Fruit fly (Drosophila melanogaster) whole organism, embryonic: Measurements from ENCODE around the gene CG15414.

Source experiments
- Bgb ChIP-seq: fragments of 200-800 bp; sonication (Bioruptor generic); IDR thresholded peaks from 2 replicates; pipeline ENCODE4 v1.3.6; 2022; ENCODE audit warnings: missing biosample characterization, missing genetic modification characterization; ENCODE audit not compliant: partially characterized antibody
- CG10209 ChIP-seq: fragments of 200-800 bp; sonication (Bioruptor generic); optimal IDR thresholded peaks from 3 replicates; lab custom pipeline; 2017; ENCODE audit warnings: missing biosample characterization, mild to moderate bottlenecking, missing genetic modification characterization, missing genetic modification reagents
- CG10565 ChIP-seq: fragments of 200-800 bp; sonication (Bioruptor generic); optimal IDR thresholded peaks from 3 replicates; lab custom pipeline; 2016; ENCODE audit warnings: missing biosample characterization, mild to moderate bottlenecking, missing genetic modification characterization
- CG10979 ChIP-seq: fragments of 200-800 bp; sonication (Bioruptor generic); optimal IDR thresholded peaks from 2 replicates; lab custom pipeline; 2018; ENCODE audit warnings: missing biosample characterization, mild to moderate bottlenecking, missing genetic modification characterization, moderate library complexity
- CG11247 ChIP-seq: fragments of 200-800 bp; sonication (Bioruptor generic); IDR thresholded peaks from 2 replicates; pipeline ENCODE4 v1.3.6; 2022; ENCODE audit warnings: missing biosample characterization, missing genetic modification characterization
- CG13775 ChIP-seq: fragments of 200-800 bp; sonication (Bioruptor generic); optimal IDR thresholded peaks from 3 replicates; lab custom pipeline; 2017; ENCODE audit warnings: missing biosample characterization, mild to moderate bottlenecking, missing genetic modification characterization
- CG14860 ChIP-seq: fragments of 200-800 bp; sonication (Bioruptor generic); IDR thresholded peaks from 3 replicates; pipeline ENCODE4 v1.3.6; 2022; ENCODE audit warnings: missing biosample characterization, missing genetic modification characterization; ENCODE audit not compliant: partially characterized antibody
- CG15269 ChIP-seq: fragments of 200-800 bp; sonication (Bioruptor generic); optimal IDR thresholded peaks from 2 replicates; lab custom pipeline; 2018; ENCODE audit warnings: missing biosample characterization, mild to moderate bottlenecking, missing genetic modification characterization, moderate library complexity
- CG15479 ChIP-seq: fragments of 200-800 bp; sonication (Bioruptor generic); optimal IDR thresholded peaks from 3 replicates; lab custom pipeline; 2019; ENCODE audit warnings: missing biosample characterization, mild to moderate bottlenecking, missing genetic modification characterization, moderate library complexity
- CG16863 ChIP-seq: fragments of 200-800 bp; sonication (Bioruptor generic); optimal IDR thresholded peaks from 3 replicates; lab custom pipeline; 2016; ENCODE audit warnings: missing biosample characterization, missing genetic modification characterization
- CG17359 ChIP-seq: fragments of 200-800 bp; sonication (Bioruptor generic); optimal IDR thresholded peaks from 3 replicates; lab custom pipeline; 2018; ENCODE audit warnings: missing biosample characterization, mild to moderate bottlenecking, missing genetic modification characterization, moderate library complexity
- CG17385 ChIP-seq: fragments of 200-800 bp; sonication (Bioruptor generic); optimal IDR thresholded peaks from 3 replicates; lab custom pipeline; 2018; ENCODE audit warnings: missing biosample characterization, mild to moderate bottlenecking, missing genetic modification characterization
- CG18619 ChIP-seq: fragments of 200-800 bp; sonication (Bioruptor generic); optimal IDR thresholded peaks from 3 replicates; lab custom pipeline; 2017; ENCODE audit warnings: missing biosample characterization, mild to moderate bottlenecking, missing genetic modification characterization
- CG2120 ChIP-seq: fragments of 200-800 bp; sonication (Bioruptor generic); optimal IDR thresholded peaks from 3 replicates; lab custom pipeline; 2016; ENCODE audit warnings: missing biosample characterization, missing genetic modification characterization
- CG2875 ChIP-seq: fragments of 200-800 bp; sonication (Bioruptor generic); optimal IDR thresholded peaks from 2 replicates; lab custom pipeline; 2017; ENCODE audit warnings: missing biosample characterization, mild to moderate bottlenecking, missing genetic modification characterization, missing genetic modification reagents
- CG31441 ChIP-seq: fragments of 200-800 bp; sonication (Bioruptor generic); IDR thresholded peaks from 2 replicates; pipeline ENCODE4 v1.3.6; 2022; ENCODE audit warnings: missing biosample characterization, missing genetic modification characterization
- CG34422 ChIP-seq: fragments of 200-800 bp; sonication (Bioruptor generic); IDR thresholded peaks from 3 replicates; pipeline ENCODE4 v1.3.6; 2022; ENCODE audit warnings: missing biosample characterization, missing genetic modification characterization
- CG3838 ChIP-seq: fragments of 200-800 bp; sonication (Bioruptor generic); optimal IDR thresholded peaks from 3 replicates; lab custom pipeline; 2016; ENCODE audit warnings: missing biosample characterization, missing genetic modification characterization
- CG4360 ChIP-seq: fragments of 200-800 bp; sonication (Bioruptor generic); IDR thresholded peaks from 2 replicates; pipeline ENCODE4 v1.3.6; 2022; ENCODE audit warnings: missing biosample characterization, missing genetic modification characterization
- CG6689 ChIP-seq: fragments of 200-800 bp; sonication (Bioruptor generic); IDR thresholded peaks from 2 replicates; pipeline ENCODE4 v1.3.6; 2022; ENCODE audit warnings: missing biosample characterization, missing genetic modification characterization
- CG7372 ChIP-seq: fragments of 200-800 bp; sonication (Bioruptor generic); IDR thresholded peaks from 2 replicates; pipeline ENCODE4 v1.3.6; 2022; ENCODE audit warnings: missing biosample characterization, missing genetic modification characterization
- Eip74EF ChIP-seq, 2 experiments: fragments of 200-800 bp in 1 of 2; fragments of >200 bp in 1 of 2; sonication (Bioruptor generic) in 1 of 2; optimal IDR thresholded peaks; 2 replicates each; lab custom pipeline; 2017 to 2019; ENCODE audit warnings: missing biosample characterization in 2 of 2, missing genetic modification characterization in 2 of 2, mild to moderate bottlenecking in 1 of 2, moderate library complexity in 1 of 2
- HLH3B ChIP-seq: fragments of 200-800 bp; sonication (Bioruptor generic); IDR thresholded peaks from 2 replicates; pipeline ENCODE4 v1.3.6; 2022; ENCODE audit warnings: missing biosample characterization, missing genetic modification characterization
- HLH4C ChIP-seq: fragments of 200-800 bp; sonication (Bioruptor generic); IDR thresholded peaks from 3 replicates; pipeline ENCODE4 v1.3.6; 2022; ENCODE audit warnings: missing biosample characterization, missing genetic modification characterization; ENCODE audit not compliant: partially characterized antibody
- Hsf ChIP-seq: fragments of 200-800 bp; sonication (Bioruptor generic); optimal IDR thresholded peaks from 3 replicates; lab custom pipeline; 2016; ENCODE audit warnings: missing biosample characterization, missing genetic modification characterization
- Nf-YB ChIP-seq: fragments of 200-800 bp; sonication (Bioruptor generic); optimal IDR thresholded peaks from 3 replicates; lab custom pipeline; 2019; ENCODE audit warnings: missing biosample characterization, mild to moderate bottlenecking, missing genetic modification characterization, moderate library complexity
- Poxn ChIP-seq: fragments of 200-800 bp; sonication (Bioruptor generic); IDR thresholded peaks from 2 replicates; pipeline ENCODE4 v1.3.6; 2022; ENCODE audit warnings: missing biosample characterization, missing genetic modification characterization
- Ptx1 ChIP-seq: fragments of 200-800 bp; sonication (Bioruptor generic); IDR thresholded peaks from 2 replicates; pipeline ENCODE4 v1.3.6; 2022; ENCODE audit warnings: missing biosample characterization, missing genetic modification characterization
- Ssrp ChIP-seq: fragments of 200-800 bp; sonication (Bioruptor generic); optimal IDR thresholded peaks from 2 replicates; lab custom pipeline; 2018; ENCODE audit warnings: missing biosample characterization, mild to moderate bottlenecking, missing genetic modification characterization, moderate library complexity
- Xrp1 ChIP-seq: fragments of 200-800 bp; sonication (Bioruptor generic); IDR thresholded peaks from 2 replicates; pipeline ENCODE4 v1.3.6; 2022; ENCODE audit warnings: missing biosample characterization, missing genetic modification characterization
- ara ChIP-seq: fragments of 200-800 bp; sonication (Bioruptor generic); IDR thresholded peaks from 2 replicates; pipeline ENCODE4 v1.3.6; 2022; ENCODE audit warnings: missing biosample characterization, missing genetic modification characterization
- bcd ChIP-seq: fragments of 200-800 bp; sonication (Bioruptor generic); optimal IDR thresholded peaks from 2 replicates; lab custom pipeline; 2017; ENCODE audit warnings: missing biosample characterization, mild to moderate bottlenecking, missing genetic modification characterization
- caup ChIP-seq: fragments of 200-800 bp; sonication (Bioruptor generic); optimal IDR thresholded peaks from 3 replicates; lab custom pipeline; 2017; ENCODE audit warnings: missing biosample characterization, mild to moderate bottlenecking, missing genetic modification characterization, moderate library complexity; ENCODE audit not compliant: severe bottlenecking
- cg ChIP-seq: fragments of 200-800 bp; sonication (Bioruptor generic); optimal IDR thresholded peaks from 3 replicates; lab custom pipeline; 2019; ENCODE audit warnings: missing biosample characterization, mild to moderate bottlenecking, missing genetic modification characterization, moderate library complexity
- crol ChIP-seq: fragments of 200-800 bp; sonication (Bioruptor generic); IDR thresholded peaks from 2 replicates; pipeline ENCODE4 v1.3.6; 2022; ENCODE audit warnings: missing biosample characterization, missing genetic modification characterization
- dysf ChIP-seq: fragments of 200-800 bp; sonication (Bioruptor generic); IDR thresholded peaks from 3 replicates; pipeline ENCODE4 v1.3.6; 2022; ENCODE audit warnings: missing biosample characterization, missing genetic modification characterization
- ewg ChIP-seq: fragments of 200-800 bp; sonication (Bioruptor generic); optimal IDR thresholded peaks from 3 replicates; lab custom pipeline; 2017; ENCODE audit warnings: mild to moderate bottlenecking, missing biosample characterization, missing genetic modification reagents, missing genetic modification characterization
- grau ChIP-seq: fragments of 200-800 bp; optimal IDR thresholded peaks from 3 replicates; lab custom pipeline; 2019; ENCODE audit warnings: missing biosample characterization, mild to moderate bottlenecking, missing genetic modification characterization, moderate library complexity
- gsb-n ChIP-seq: fragments of 200-800 bp; sonication (Bioruptor generic); optimal IDR thresholded peaks from 3 replicates; lab custom pipeline; 2018; ENCODE audit warnings: missing biosample characterization, mild to moderate bottlenecking, missing genetic modification characterization
- hth ChIP-seq: fragments of >200 bp; optimal IDR thresholded peaks from 2 replicates; lab custom pipeline; 2017; ENCODE audit warnings: inconsistent platforms
- knrl ChIP-seq: fragments of 200-800 bp; sonication (Bioruptor generic); IDR thresholded peaks from 3 replicates; pipeline ENCODE4 v1.3.6; 2022; ENCODE audit warnings: missing biosample characterization, missing genetic modification characterization; ENCODE audit not compliant: partially characterized antibody
- lab ChIP-seq: fragments of 200-800 bp; sonication (Bioruptor generic); optimal IDR thresholded peaks from 3 replicates; lab custom pipeline; 2017; ENCODE audit warnings: missing biosample characterization, missing genetic modification characterization, mild to moderate bottlenecking, moderate library complexity, missing genetic modification reagents
- mam ChIP-seq: fragments of 200-800 bp; sonication (Bioruptor generic); optimal IDR thresholded peaks from 3 replicates; lab custom pipeline; 2016; ENCODE audit warnings: missing biosample characterization, missing genetic modification characterization
- pzg ChIP-seq: fragments of 200-800 bp; sonication (Bioruptor generic); optimal IDR thresholded peaks from 3 replicates; lab custom pipeline; 2018; ENCODE audit warnings: missing biosample characterization, mild to moderate bottlenecking, missing genetic modification characterization, moderate library complexity
- run ChIP-seq: fragments of 200-800 bp; sonication (Bioruptor generic); optimal IDR thresholded peaks from 3 replicates; lab custom pipeline; 2018; ENCODE audit warnings: missing biosample characterization, mild to moderate bottlenecking, missing genetic modification characterization
- schlank ChIP-seq: fragments of 200-800 bp; sonication (Bioruptor generic); optimal IDR thresholded peaks from 2 replicates; lab custom pipeline; 2018; ENCODE audit warnings: missing biosample characterization, mild to moderate bottlenecking, missing genetic modification characterization
- zfh2 ChIP-seq: fragments of 200-800 bp; sonication (Bioruptor generic); optimal IDR thresholded peaks from 2 replicates; lab custom pipeline; 2016; ENCODE audit warnings: missing biosample characterization, missing genetic modification characterization

Gene CG15414

dm6 chr2L:3507209-3508164, 16.6 kb upstream of the CG15414 start, which contains the start of gene tim (continued):
- no peak for TF ChIP-seq knrl
- no peak for TF ChIP-seq pzg (GFP tag; lab: Kevin White, UChicago)
- TF ChIP-seq CG10565 (GFP tag; lab: Kevin White, UChicago): no peak
- no peak for TF ChIP-seq CG15479 (GFP tag; lab: Kevin White, UChicago)
- peak; percentile 5 for TF ChIP-seq CG2875 (GFP tag; lab: Kevin White, UChicago)
- TF ChIP-seq CG15269 (tag; lab: Kevin White, UChicago): no peak
- peak; percentile 14 for TF ChIP-seq ewg (GFP tag; lab: Kevin White, UChicago)
- 0 out of 2 replicates have a peak, but pooled peaks have one; percentile 25 for TF ChIP-seq ara (GFP tag; lab: Robert Waterston, UW)
- peak; percentile 44 for TF ChIP-seq CG17385 (GFP tag; lab: Kevin White, UChicago)
- 0 out of 2 replicates have a peak, but pooled peaks have one; percentile 9 for TF ChIP-seq CG6689 (GFP tag; lab: Robert Waterston, UW)
- TF ChIP-seq CG10979: peak; percentile 50
- no peak for TF ChIP-seq schlank (tag; lab: Kevin White, UChicago)
- peak; percentile 41 for TF ChIP-seq CG18619 (GFP tag; lab: Kevin White, UChicago)
- TF ChIP-seq Bgb (GFP tag; lab: Robert Waterston, UW): peak; percentile 28; the same call in 1 of the 2 replicates
- TF ChIP-seq gsb-n (tag; lab: Kevin White, UChicago): peak; percentile 15
- TF ChIP-seq crol: 0 out of 2 replicates have a peak, but pooled peaks have one; percentile 32
- no peak for TF ChIP-seq CG11247 (GFP tag; lab: Robert Waterston, UW)
- TF ChIP-seq CG16863 (GFP tag; lab: Kevin White, UChicago): no peak
- 0 out of 3 replicates have a peak, but pooled peaks have one; percentile 25 for TF ChIP-seq CG14860 (GFP tag; lab: Robert Waterston, UW)
- peak; percentile 17 for TF ChIP-seq lab (GFP tag; lab: Kevin White, UChicago)
- TF ChIP-seq grau (tag; lab: Kevin White, UChicago): peak; percentile 56
- TF ChIP-seq CG7372 (GFP tag; lab: Robert Waterston, UW): peak; percentile 54
- TF ChIP-seq Poxn (GFP tag; lab: Robert Waterston, UW): no peak
- no peak for TF ChIP-seq HLH4C (GFP tag; lab: Robert Waterston, UW)
- peak; percentile 5 for TF ChIP-seq run (tag; lab: Kevin White, UChicago)
- TF ChIP-seq CG4360 (GFP tag; lab: Robert Waterston, UW): no peak
- TF ChIP-seq CG13775: peak; percentile 13
- TF ChIP-seq Nf-YB (GFP tag; lab: Kevin White, UChicago): peak; percentile 28
- no peak for TF ChIP-seq mam (GFP tag; lab: Kevin White, UChicago)
- peak; percentile 62; the same call in 1 of the 2 replicates for TF ChIP-seq Ptx1 (GFP tag; lab: Robert Waterston, UW)
- peak; percentile 42 for TF ChIP-seq bcd (GFP tag; lab: Kevin White, UChicago)
- no peak for TF ChIP-seq Hsf
- 0 out of 2 replicates have a peak, but pooled peaks have one; percentile 16 for TF ChIP-seq Xrp1
- TF ChIP-seq hth (lab: Kevin White, UChicago): no peak
- peak; percentile 26 for TF ChIP-seq CG17359 (tag; lab: Kevin White, UChicago)
- no peak for TF ChIP-seq zfh2 (GFP tag; lab: Kevin White, UChicago)
- 0 out of 3 replicates have a peak, but pooled peaks have one; percentile 36 for TF ChIP-seq dysf
- TF ChIP-seq CG2120 (GFP tag; lab: Kevin White, UChicago): no peak
- no peak for TF ChIP-seq CG3838 (GFP tag; lab: Kevin White, UChicago)
- TF ChIP-seq Ssrp (tag; lab: Kevin White, UChicago): peak; percentile 40
- TF ChIP-seq cg (GFP tag; lab: Kevin White, UChicago): peak; percentile 77
- TF ChIP-seq Eip74EF (GFP tag; optimal IDR thresholded peaks at IDR 0.05; lab: Kevin White, UChicago): no peak
- TF ChIP-seq caup (GFP tag; lab: Kevin White, UChicago): no peak
- peak; percentile 56; the same call in 1 of the 2 replicates for TF ChIP-seq CG31441 (GFP tag; lab: Robert Waterston, UW)
- peak; percentile 31 for TF ChIP-seq CG10209
- TF ChIP-seq HLH3B: 0 out of 2 replicates have a peak, but pooled peaks have one; percentile 42
- TF ChIP-seq CG34422 (GFP tag; lab: Robert Waterston, UW): peak; percentile 53; the same call in 1 of the 3 replicates
